Fruit fly (Drosophila melanogaster): Measurements from ENCODE around the gene CG4839.

CG4839 gene

DNA sequence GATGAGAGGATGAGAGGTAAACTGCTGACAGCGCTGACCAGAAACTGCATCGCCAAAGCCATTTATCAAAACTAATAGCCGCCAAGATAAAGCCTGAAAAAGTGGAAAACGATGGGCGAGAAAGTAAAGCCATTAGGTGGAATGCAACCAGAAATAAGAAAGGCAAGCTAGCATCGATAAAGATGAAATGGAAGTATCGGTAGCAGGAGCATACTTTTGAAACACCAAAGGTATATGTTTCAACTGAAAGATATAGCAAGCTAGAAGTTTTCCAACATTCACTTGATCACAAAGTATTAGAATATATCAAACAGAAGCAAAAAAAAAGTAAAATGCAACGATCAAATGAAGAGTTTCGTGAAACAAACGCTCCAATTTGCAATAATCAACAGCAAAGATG lies 27.8 kb downstream of the CG4839 start, which contains the start of gene CG13137:
CG13137 (plus strand) TSS at position 301 of the 400 bp plus-strand sequence.
- no peak for TF ChIP-seq CG3919 (GFP tag; optimal IDR thresholded peaks at IDR 0.05)
- no peak for TF ChIP-seq CG6163 (GFP tag; IDR thresholded peaks at IDR 0.05)
- no peak for TF ChIP-seq Lpt (GFP tag; optimal IDR thresholded peaks at IDR 0.05)
- TF ChIP-seq CG16779 (tag; optimal IDR thresholded peaks at IDR 0.05) = no peak
- no peak for TF ChIP-seq CG10631 (GFP tag; optimal IDR thresholded peaks at IDR 0.05)
- no peak for TF ChIP-seq CG32006 (GFP tag; optimal IDR thresholded peaks at IDR 0.05)
- no peak for TF ChIP-seq Sox15 (GFP tag; optimal IDR thresholded peaks at IDR 0.05)
- no peak for TF ChIP-seq pdm3 (GFP tag; optimal IDR thresholded peaks at IDR 0.05)
- no peak for TF ChIP-seq cyc (GFP tag; optimal IDR thresholded peaks at IDR 0.05)
- TF ChIP-seq Ets21C (GFP tag; optimal IDR thresholded peaks at IDR 0.05) = no peak
- no peak for TF ChIP-seq ss (GFP tag; optimal IDR thresholded peaks at IDR 0.05)
- TF ChIP-seq CG8632 (GFP tag; optimal IDR thresholded peaks at IDR 0.05) = no peak
- TF ChIP-seq CG11762 (GFP tag; optimal IDR thresholded peaks at IDR 0.05; ENCODE audit: insufficient read depth) = no peak
- no peak for TF ChIP-seq topi (GFP tag; optimal IDR thresholded peaks at IDR 0.05)
- no peak for TF ChIP-seq Hr38 (GFP tag; optimal IDR thresholded peaks at IDR 0.05)

DNA sequence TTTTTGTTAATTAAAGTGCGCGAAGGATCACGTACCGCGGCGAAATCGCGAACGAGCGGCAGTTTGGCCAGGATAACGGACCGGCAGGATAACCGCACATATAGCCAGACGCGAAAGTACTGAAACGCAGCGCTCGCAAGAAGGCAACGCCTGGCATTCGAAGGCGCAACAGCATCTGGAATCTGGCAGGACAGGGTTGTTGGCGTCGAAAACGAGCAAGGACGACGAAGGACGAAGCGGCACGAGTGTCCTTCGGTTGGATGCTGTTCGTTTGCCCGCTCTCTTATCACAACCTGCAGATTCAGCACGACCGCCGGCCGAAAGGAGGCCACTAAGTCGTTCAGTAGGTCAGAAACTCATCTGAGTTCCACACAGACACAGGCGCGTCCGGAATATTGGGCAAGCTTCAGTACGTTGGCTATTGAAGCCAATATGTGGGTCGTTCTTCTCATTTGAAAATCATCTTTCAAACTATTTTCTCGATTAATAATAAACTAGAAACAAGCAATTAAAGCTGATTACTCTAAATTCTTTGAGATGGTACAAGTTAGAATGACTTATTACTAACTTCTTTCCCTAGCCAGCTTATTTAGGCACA lies 35.7 kb downstream of the CG4839 start, which contains the start of gene CG44153:
CG44153 (minus strand) TSS at position 75 of the 598 bp plus-strand sequence.
- TF ChIP-seq Sox102F (GFP tag; optimal IDR thresholded peaks at IDR 0.05) (no peak), CG6276 (GFP tag; optimal IDR thresholded peaks at IDR 0.05) (no peak)

DNA sequence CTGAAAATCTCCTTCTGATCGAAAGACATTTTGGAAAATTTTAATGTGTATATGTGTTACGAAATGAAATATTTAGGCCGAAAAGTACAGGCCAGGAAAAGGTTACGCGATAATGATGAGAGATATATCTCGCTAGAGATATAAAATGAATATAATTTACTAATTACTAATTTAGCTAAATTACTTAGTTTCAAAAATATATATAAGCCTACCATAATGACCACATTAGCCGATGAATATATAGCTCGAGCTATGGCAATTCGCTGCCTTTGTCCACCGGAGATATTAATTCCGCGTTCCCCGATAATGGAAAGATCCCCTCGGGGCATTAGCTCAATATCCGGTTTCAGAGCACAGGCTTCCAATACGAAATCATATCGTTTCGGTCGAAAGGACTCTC lies 46.8 kb downstream of the CG4839 start, which contains the start of gene Fum4:
Fum4 (minus strand) TSS at position 101 of the 400 bp plus-strand sequence.
- TF ChIP-seq fd85E (GFP tag; optimal IDR thresholded peaks at IDR 0.05) (no peak), Met (GFP tag; optimal IDR thresholded peaks at IDR 0.05) (no peak), CG3032 (tag; optimal IDR thresholded peaks at IDR 0.05) (no peak)

DNA sequence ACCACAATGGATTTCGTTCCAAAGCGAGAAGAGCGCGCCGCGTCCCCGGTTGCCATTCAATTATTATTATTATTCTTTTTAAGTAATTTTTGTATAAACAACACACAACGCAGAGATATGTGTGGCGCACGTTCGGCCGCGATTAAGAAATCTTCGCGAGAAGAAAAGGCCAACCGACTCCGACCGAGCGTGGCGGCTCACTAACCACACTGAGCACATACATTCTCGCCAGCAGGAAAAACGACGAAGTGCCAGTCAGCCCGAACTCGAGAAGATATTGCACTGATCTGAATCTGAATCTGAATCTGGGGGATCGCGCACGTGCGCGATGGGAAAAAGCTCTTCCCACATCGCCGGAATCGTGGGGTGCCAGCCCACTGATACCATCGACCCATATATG lies 54.3 kb downstream of the CG4839 start, which contains the start of gene Sur:
Sur (minus strand) TSS at position 207 of the 400 bp plus-strand sequence.
- TF ChIP-seq Eip78C (GFP tag) (peak; percentile 58), CG15336 (GFP tag; IDR thresholded peaks at IDR 0.05) (no peak), CG6163 (GFP tag; IDR thresholded peaks at IDR 0.05) (peak; percentile 18; the same call in 1 of the 3 replicates), CG6792 (GFP tag; optimal IDR thresholded peaks at IDR 0.05) (no peak), fkh (GFP tag; optimal IDR thresholded peaks at IDR 0.05) (peak; percentile 15), lz (GFP tag; optimal IDR thresholded peaks at IDR 0.05) (no peak), Smox (GFP tag; optimal IDR thresholded peaks at IDR 0.05) (no peak), svp (GFP tag) (peak; percentile 84)

DNA sequence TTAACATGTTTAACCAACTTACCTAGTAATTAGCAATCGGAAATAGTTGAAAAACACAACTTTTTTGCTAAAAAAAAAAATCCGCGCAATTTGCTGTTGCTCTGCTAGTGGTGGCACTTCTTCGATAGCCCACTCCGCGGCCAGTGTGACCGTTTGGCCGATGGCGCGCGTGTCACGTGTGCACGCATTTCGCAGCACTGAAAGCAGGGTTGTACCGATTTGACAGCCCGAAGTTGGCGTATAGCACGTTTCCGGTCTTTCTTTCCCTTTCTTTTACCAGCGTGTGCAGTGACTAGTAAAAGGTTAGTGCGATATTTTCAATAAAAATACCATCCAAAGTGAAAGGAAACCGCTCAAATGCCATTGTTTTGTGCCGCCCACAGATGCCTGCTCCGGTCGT lies 56.3 kb downstream of the CG4839 start, which contains the start of the genes Ripalpha and RpL7:
Ripalpha (minus strand) TSS at position 128 of the 400 bp plus-strand sequence.
RpL7 (plus strand) TSS at position 158 of the 400 bp plus-strand sequence.
- peak; percentile 81 to 94 for TF ChIP-seq ss (GFP tag; optimal IDR thresholded peaks at IDR 0.05)
- TF ChIP-seq topi (GFP tag; optimal IDR thresholded peaks at IDR 0.05) = peak; percentile 95
- peak; percentile 93 for TF ChIP-seq acj6 (GFP tag; optimal IDR thresholded peaks at IDR 0.05)
- TF ChIP-seq CG10631 (GFP tag; optimal IDR thresholded peaks at IDR 0.05) = peak; percentile 86
- no peak for TF ChIP-seq Hr38 (GFP tag; optimal IDR thresholded peaks at IDR 0.05)
- peak; percentile 93 for TF ChIP-seq net (GFP tag; optimal IDR thresholded peaks at IDR 0.05)
- peak; percentile 86 for TF ChIP-seq Eip75B (GFP tag; optimal IDR thresholded peaks at IDR 0.05)
- peak; percentile 100 for TF ChIP-seq achi (GFP tag; optimal IDR thresholded peaks at IDR 0.05)
- TF ChIP-seq CG10669 (GFP tag; optimal IDR thresholded peaks at IDR 0.05) = peak; percentile 81
- TF ChIP-seq CG1621 (tag; optimal IDR thresholded peaks at IDR 0.05) = peak; percentile 97
- TF ChIP-seq CG31627 (GFP tag; optimal IDR thresholded peaks at IDR 0.05) = peak; percentile 96
- peak; percentile 90 for TF ChIP-seq fkh (GFP tag; optimal IDR thresholded peaks at IDR 0.05)
- TF ChIP-seq CG32006 (GFP tag; optimal IDR thresholded peaks at IDR 0.05) = no peak
- TF ChIP-seq CG3919 (GFP tag; optimal IDR thresholded peaks at IDR 0.05) = peak; percentile 98
- TF ChIP-seq Met (GFP tag; optimal IDR thresholded peaks at IDR 0.05) = peak; percentile 93
- no peak for TF ChIP-seq Eip93F (GFP tag; optimal IDR thresholded peaks at IDR 0.05)
- peak; percentile 76 for TF ChIP-seq CG11902 (GFP tag; optimal IDR thresholded peaks at IDR 0.05)
- no peak; the same call in 1 of the 2 replicates for TF ChIP-seq CG11294 (GFP tag; IDR thresholded peaks at IDR 0.05)
- peak; percentile 86 for TF ChIP-seq CG11762 (GFP tag; optimal IDR thresholded peaks at IDR 0.05; ENCODE audit: insufficient read depth)
- TF ChIP-seq Blimp-1 (GFP tag; optimal IDR thresholded peaks at IDR 0.05) = peak; percentile 90
- peak; percentile 60; the same call in 1 of the 3 replicates for TF ChIP-seq CG8119 (GFP tag; IDR thresholded peaks at IDR 0.05)
- peak; percentile 90 for TF ChIP-seq Smox (GFP tag; optimal IDR thresholded peaks at IDR 0.05)
- peak; percentile 96 for TF ChIP-seq Sox14 (GFP tag; optimal IDR thresholded peaks at IDR 0.05)
- TF ChIP-seq Sox102F (GFP tag; optimal IDR thresholded peaks at IDR 0.05) = peak; percentile 94
- peak; percentile 82 for TF ChIP-seq Sox15 (GFP tag; optimal IDR thresholded peaks at IDR 0.05)
- TF ChIP-seq eg (GFP tag; IDR thresholded peaks at IDR 0.05) = peak; percentile 96; the same call in 2 of the 3 replicates
- peak; percentile 91 for TF ChIP-seq CG6792 (GFP tag; optimal IDR thresholded peaks at IDR 0.05)
- peak; percentile 91 for TF ChIP-seq CG9139 (GFP tag; optimal IDR thresholded peaks at IDR 0.05)
- peak; percentile 95 for TF ChIP-seq Eip78C (GFP tag)

Measured in whole organism, prepupa.